Worm (Caenorhabditis elegans): Measurements from ENCODE around the gene unc-115.

unc-115 gene

ce11 chrX:10132546-10133032 is 14.1 kb upstream of the unc-115 start (continued):
- TF ChIP-seq chd-7 (tag; optimal IDR thresholded peaks at IDR 0.05) = peak; percentile 54
- peak; percentile 13 for TF ChIP-seq repo-1 (tag; optimal IDR thresholded peaks at IDR 0.05)
- peak; percentile 67 for TF ChIP-seq nhr-90 (tag; optimal IDR thresholded peaks at IDR 0.05)
- TF ChIP-seq snpc-4 (GFP tag; optimal IDR thresholded peaks at IDR 0.05) = peak; percentile 61
- peak; percentile 28 to 85 (median 56) for TF ChIP-seq snpc-4 (tag; optimal IDR thresholded peaks at IDR 0.05)
- peak; percentile 6; the same call in 1 of the 2 replicates for TF ChIP-seq bed-1 (GFP tag; IDR thresholded peaks at IDR 0.05)
- peak; percentile 67 for TF ChIP-seq F52B5.7 (tag; optimal IDR thresholded peaks at IDR 0.05)
- TF ChIP-seq aptf-3 (GFP tag; IDR thresholded peaks at IDR 0.05) = 0 out of 2 replicates have a peak, but pooled peaks have one; percentile 65
- TF ChIP-seq Y56A3A.18 (GFP tag; IDR thresholded peaks at IDR 0.05) = peak; percentile 75; the same call in 1 of the 2 replicates
- peak; percentile 36 for TF ChIP-seq mxl-1 (tag; optimal IDR thresholded peaks at IDR 0.05)
- TF ChIP-seq pbrm-1 (GFP tag; IDR thresholded peaks at IDR 0.05) = peak; percentile 84
- peak; percentile 25 for TF ChIP-seq F22D6.2 (tag; optimal IDR thresholded peaks at IDR 0.05)
- TF ChIP-seq K12H6.12 (tag; optimal IDR thresholded peaks at IDR 0.05) = peak; percentile 19
- TF ChIP-seq zim-3 (tag; optimal IDR thresholded peaks at IDR 0.05) = peak; percentile 31
- TF ChIP-seq nfyb-1 (GFP tag; IDR thresholded peaks at IDR 0.05) = 0 out of 2 replicates have a peak, but pooled peaks have one; percentile 38
- TF ChIP-seq rpc-1 (optimal IDR thresholded peaks at IDR 0.05) = peak; percentile 92
- TF ChIP-seq rpc-1 (tag; optimal IDR thresholded peaks at IDR 0.05) = peak; percentile 89
- peak; percentile 40 for TF ChIP-seq gei-17 (GFP tag; optimal IDR thresholded peaks at IDR 0.05)
- TF ChIP-seq attf-3 (GFP tag; conservative IDR thresholded peaks at IDR 0.05) = 0 out of 2 replicates have a peak, but pooled peaks have one; percentile 24
- TF ChIP-seq hrde-1 (tag; optimal IDR thresholded peaks at IDR 0.05; ENCODE audit: borderline replicate concordance) = peak; percentile 35
- TF ChIP-seq tlf-1 (GFP tag; optimal IDR thresholded peaks at IDR 0.05) = peak; percentile 35
- TF ChIP-seq hlh-12 (tag; optimal IDR thresholded peaks at IDR 0.05) = peak; percentile 43
- peak; percentile 80 for TF ChIP-seq B0261.1 (tag; optimal IDR thresholded peaks at IDR 0.05)
- peak; percentile 50; the same call in 1 of the 2 replicates for TF ChIP-seq hsf-1 (GFP tag; IDR thresholded peaks at IDR 0.05)
- TF ChIP-seq ceh-27 (GFP tag; optimal IDR thresholded peaks at IDR 0.05) = peak; percentile 39
- TF ChIP-seq die-1 (tag; optimal IDR thresholded peaks at IDR 0.05) = peak; percentile 84
- peak; percentile 65; the same call in 1 of the 2 replicates for TF ChIP-seq B0336.3 (GFP tag; IDR thresholded peaks at IDR 0.05)
- 0 out of 2 replicates have a peak, but pooled peaks have one; percentile 51 for TF ChIP-seq ztf-25 (GFP tag; IDR thresholded peaks at IDR 0.05)
- TF ChIP-seq snpc-1.3 (tag; optimal IDR thresholded peaks at IDR 0.05; ENCODE audit: insufficient read depth) = peak; percentile 51
- TF ChIP-seq atf-7 (tag; optimal IDR thresholded peaks at IDR 0.05) = peak; percentile 22
- peak; percentile 48 for TF ChIP-seq snpc-3.4 (tag; optimal IDR thresholded peaks at IDR 0.05)

ce11 chrX:10133082-10133481 is 13.6 kb upstream of the unc-115 start, which contains the start of gene unc-58:
Gene unc-58 (minus strand): TSS chrX:10133182.
- TF ChIP-seq nfya-2 (GFP tag; IDR thresholded peaks at IDR 0.05) (no peak), lsy-27 (tag; optimal IDR thresholded peaks at IDR 0.05; ENCODE audit: borderline replicate concordance, insufficient read depth) (no peak), attf-6 (GFP tag; IDR thresholded peaks at IDR 0.05) (no peak), F55B11.4 (tag; optimal IDR thresholded peaks at IDR 0.05; ENCODE audit: borderline replicate concordance, insufficient read depth) (no peak)

DNA sequence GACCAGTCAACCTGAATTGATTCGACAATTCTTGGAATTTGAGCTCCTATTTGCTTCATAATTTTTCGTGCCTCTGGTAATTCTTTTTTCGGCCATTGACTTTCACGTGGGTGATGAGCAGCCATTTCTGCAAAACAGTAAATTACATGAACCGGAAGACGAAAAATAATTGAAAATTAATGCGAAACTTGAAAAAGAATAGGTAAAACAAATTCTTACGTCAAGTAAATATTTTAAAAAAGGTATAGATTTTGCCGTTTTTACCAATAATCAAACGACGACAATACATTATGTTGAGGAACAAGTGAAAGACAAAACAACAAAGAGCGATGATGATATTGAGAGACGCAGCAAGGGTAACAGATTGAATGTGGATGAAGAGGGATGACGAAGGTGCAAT is 8.2 kb upstream of the unc-115 start, which contains the start of gene moc-1:
Gene moc-1, minus strand, starts transcription at position 127 of the 400 bp plus-strand sequence.
- TF ChIP-seq bed-2 (GFP tag; IDR thresholded peaks at IDR 0.05) (no peak), madf-6 (GFP tag; IDR thresholded peaks at IDR 0.05) (no peak), atf-7 (tag; optimal IDR thresholded peaks at IDR 0.05) (no peak), Y53F4B.3 (GFP tag; IDR thresholded peaks at IDR 0.05) (no peak), snpc-4 (GFP tag; optimal IDR thresholded peaks at IDR 0.05) (no peak), snpc-4 (tag; optimal IDR thresholded peaks at IDR 0.05) (no peak), madf-10 (tag; optimal IDR thresholded peaks at IDR 0.05) (no peak), T07F8.4 (tag; optimal IDR thresholded peaks at IDR 0.05) (no peak), K12H6.12 (tag; optimal IDR thresholded peaks at IDR 0.05) (no peak), aptf-2 (GFP tag; conservative IDR thresholded peaks at IDR 0.05) (no peak), B0035.1 (tag; optimal IDR thresholded peaks at IDR 0.05) (no peak), ceh-100 (GFP tag; IDR thresholded peaks at IDR 0.05) (no peak), ceh-40 (GFP tag; IDR thresholded peaks at IDR 0.05) (no peak), F52B5.7 (tag; optimal IDR thresholded peaks at IDR 0.05) (no peak), ztf-25 (GFP tag; IDR thresholded peaks at IDR 0.05) (no peak), cebp-2 (GFP tag; IDR thresholded peaks at IDR 0.05) (no peak), Y53G8AR.9 (GFP tag; conservative IDR thresholded peaks at IDR 0.05) (no peak), F22D6.2 (tag; optimal IDR thresholded peaks at IDR 0.05) (no peak), ceh-27 (GFP tag; optimal IDR thresholded peaks at IDR 0.05) (no peak)

Measured in whole organism, young adult.